Worm (Caenorhabditis elegans): ENCODE results near the gene ZK418.10.

ce11 chrIII:7138178-7138577, 47.7 kb upstream of the ZK418.10 start, which contains the start of gene B0280.11:
- no peak for TF ChIP-seq ztf-4 (tag; optimal IDR thresholded peaks at IDR 0.05)
- TF ChIP-seq elt-3 (tag; optimal IDR thresholded peaks at IDR 0.05): no peak
- TF ChIP-seq snpc-4 (tag; optimal IDR thresholded peaks at IDR 0.05): no peak
- TF ChIP-seq dmd-4 (tag; optimal IDR thresholded peaks at IDR 0.05): no peak

All from whole organism, L2 larva.